Fruit fly (Drosophila melanogaster): ENCODE results near the gene Dredd.

The Dredd gene

DNA sequence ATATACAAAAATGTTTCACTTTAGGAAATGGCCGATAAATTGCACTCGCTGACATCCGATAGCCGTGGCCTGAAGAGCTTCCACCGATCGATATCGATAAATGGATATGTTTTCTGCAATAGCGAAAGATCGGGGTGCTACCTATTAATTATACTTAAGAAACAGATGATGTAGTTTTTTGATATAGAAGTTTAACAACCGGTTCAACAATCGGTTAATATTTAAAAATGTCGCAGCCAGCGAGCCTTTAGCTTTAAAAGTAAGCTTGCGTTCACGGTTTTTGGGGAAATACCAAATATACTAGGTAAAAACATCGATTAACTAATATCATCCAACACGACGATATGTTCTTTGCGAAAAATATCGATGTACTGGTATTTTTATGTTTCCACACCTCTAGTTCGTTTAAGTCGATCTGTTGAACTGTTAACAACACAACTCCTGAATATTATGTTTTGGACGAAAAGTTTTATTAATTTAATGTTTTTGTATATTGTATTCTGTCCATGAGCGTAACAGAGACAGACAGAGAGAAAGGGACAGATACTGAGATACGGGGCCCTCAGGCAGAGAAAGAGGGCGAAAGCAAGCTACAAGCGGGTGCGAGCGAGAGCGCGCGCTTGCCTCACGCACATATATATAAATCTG is at the start of gene Dredd:
TSS of gene Dredd (minus strand) at position 51 of the 648 bp plus-strand sequence.
- TF ChIP-seq Rel (GFP tag; optimal IDR thresholded peaks at IDR 0.05) (no peak), Rel (tag; optimal IDR thresholded peaks at IDR 0.05) (peak; percentile 71), N (GFP tag; optimal IDR thresholded peaks at IDR 0.05) (no peak), Vsx2 (GFP tag; optimal IDR thresholded peaks at IDR 0.05; ENCODE audit: partially characterized antibody) (no peak), foxo (GFP tag; optimal IDR thresholded peaks at IDR 0.05) (peak in 1 of 2 experiments; percentile 3), Mio (GFP tag; optimal IDR thresholded peaks at IDR 0.05) (no peak), Sp1 (GFP tag; optimal IDR thresholded peaks at IDR 0.05) (peak; percentile 13), pan (optimal IDR thresholded peaks at IDR 0.05) (no peak), HLH106 (tag; optimal IDR thresholded peaks at IDR 0.05) (no peak), dl (GFP tag; optimal IDR thresholded peaks at IDR 0.05; ENCODE audit: insufficient read depth in 1 of 2, partially characterized antibody in 2 of 2) (no peak), Hnf4 (GFP tag; optimal IDR thresholded peaks at IDR 0.05) (peak; percentile 6), fru (GFP tag; optimal IDR thresholded peaks at IDR 0.05) (peak; percentile 18), brk (GFP tag; optimal IDR thresholded peaks at IDR 0.05) (no peak), h (GFP tag; optimal IDR thresholded peaks at IDR 0.05) (no peak), CG9705 (GFP tag; optimal IDR thresholded peaks at IDR 0.05) (no peak), dsf (GFP tag; optimal IDR thresholded peaks at IDR 0.05; ENCODE audit: borderline replicate concordance) (no peak), GATAd (GFP tag; optimal IDR thresholded peaks at IDR 0.05) (no peak), psq (GFP tag; optimal IDR thresholded peaks at IDR 0.05) (peak; percentile 2)

DNA sequence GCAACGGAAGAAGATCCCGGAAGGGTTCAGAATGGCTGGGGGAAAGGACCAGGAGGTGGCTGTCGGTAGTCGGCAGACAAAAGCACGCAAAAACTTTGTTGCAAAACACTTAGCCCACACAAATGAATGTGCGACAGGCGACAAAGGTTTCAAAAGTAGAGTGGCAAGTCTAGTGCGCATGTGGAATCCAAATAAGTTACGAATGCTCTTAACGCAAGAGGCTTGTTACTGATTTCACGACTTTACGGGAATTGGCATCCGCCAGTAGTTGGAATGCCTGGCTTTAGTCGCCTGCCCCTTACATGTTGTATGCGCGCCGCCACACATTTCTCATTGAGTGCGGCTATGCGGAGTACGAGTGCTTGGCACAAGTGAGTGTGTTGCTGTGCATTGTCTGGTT is 43.2 kb upstream of the Dredd start:
- TF ChIP-seq fru (GFP tag; optimal IDR thresholded peaks at IDR 0.05), result no peak
- TF ChIP-seq CG9705 (GFP tag; optimal IDR thresholded peaks at IDR 0.05), result no peak
- TF ChIP-seq Myc (optimal IDR thresholded peaks at IDR 0.05), result no peak
- TF ChIP-seq rgr (GFP tag; optimal IDR thresholded peaks at IDR 0.05), result peak; percentile 8
- TF ChIP-seq Mio (GFP tag; optimal IDR thresholded peaks at IDR 0.05), result no peak
- peak in 1 of 2 experiments; percentile 46 for TF ChIP-seq foxo (GFP tag; optimal IDR thresholded peaks at IDR 0.05)
- TF ChIP-seq woc (GFP tag; optimal IDR thresholded peaks at IDR 0.05), result no peak
- TF ChIP-seq HLH106 (tag; optimal IDR thresholded peaks at IDR 0.05), result no peak
- TF ChIP-seq dmrt93B (GFP tag; optimal IDR thresholded peaks at IDR 0.05), result no peak
- no peak for TF ChIP-seq Jra (GFP tag; optimal IDR thresholded peaks at IDR 0.05)
- TF ChIP-seq brk (GFP tag; optimal IDR thresholded peaks at IDR 0.05), result no peak
- TF ChIP-seq CG32264 (GFP tag; optimal IDR thresholded peaks at IDR 0.05), result no peak
- TF ChIP-seq ey (GFP tag; optimal IDR thresholded peaks at IDR 0.05), result peak; percentile 9
- no peak for TF ChIP-seq Hnf4 (GFP tag; optimal IDR thresholded peaks at IDR 0.05)
- TF ChIP-seq Abd-B (GFP tag; optimal IDR thresholded peaks at IDR 0.05), result no peak
- no peak for TF ChIP-seq tai (GFP tag; optimal IDR thresholded peaks at IDR 0.05)
- TF ChIP-seq h (GFP tag; optimal IDR thresholded peaks at IDR 0.05), result peak; percentile 2
- no peak for TF ChIP-seq usp (GFP tag; optimal IDR thresholded peaks at IDR 0.05)
- TF ChIP-seq br (GFP tag; optimal IDR thresholded peaks at IDR 0.05), result no peak
- no peak for TF ChIP-seq pan (optimal IDR thresholded peaks at IDR 0.05)
- no peak for TF ChIP-seq OdsH (GFP tag; optimal IDR thresholded peaks at IDR 0.05)

DNA sequence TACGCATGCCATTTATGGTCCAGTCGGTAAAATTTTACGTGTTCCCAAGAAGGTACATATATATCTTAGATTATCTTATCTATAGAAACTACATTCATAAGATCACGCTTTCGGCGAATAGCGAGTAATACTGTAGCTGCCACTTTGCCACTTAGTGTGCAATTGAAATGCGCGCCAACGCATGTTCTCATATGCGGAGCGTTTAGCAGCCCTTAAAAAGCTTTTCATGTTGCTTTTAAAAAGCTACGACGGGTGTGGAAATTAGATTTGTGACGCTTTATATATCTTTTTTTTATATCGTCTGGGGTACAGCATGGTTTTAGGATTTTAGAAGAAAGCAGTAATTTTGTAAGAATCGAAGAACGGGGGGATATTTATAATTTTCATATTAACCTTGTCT is 22.7 kb upstream of the Dredd start:
- no peak for TF ChIP-seq CG32264 (GFP tag; optimal IDR thresholded peaks at IDR 0.05)
- no peak for TF ChIP-seq CrebA (GFP tag; optimal IDR thresholded peaks at IDR 0.05; ENCODE audit: borderline replicate concordance)
- TF ChIP-seq Jra (GFP tag; optimal IDR thresholded peaks at IDR 0.05), result no peak
- no peak for TF ChIP-seq Rel (GFP tag; optimal IDR thresholded peaks at IDR 0.05)
- no peak for TF ChIP-seq Rel (tag; optimal IDR thresholded peaks at IDR 0.05)
- no peak for TF ChIP-seq Mio (GFP tag; optimal IDR thresholded peaks at IDR 0.05)
- TF ChIP-seq dmrt93B (GFP tag; optimal IDR thresholded peaks at IDR 0.05), result no peak
- TF ChIP-seq Hr78 (GFP tag; optimal IDR thresholded peaks at IDR 0.05), result no peak
- peak; percentile 20 for TF ChIP-seq Myc (optimal IDR thresholded peaks at IDR 0.05)

DNA sequence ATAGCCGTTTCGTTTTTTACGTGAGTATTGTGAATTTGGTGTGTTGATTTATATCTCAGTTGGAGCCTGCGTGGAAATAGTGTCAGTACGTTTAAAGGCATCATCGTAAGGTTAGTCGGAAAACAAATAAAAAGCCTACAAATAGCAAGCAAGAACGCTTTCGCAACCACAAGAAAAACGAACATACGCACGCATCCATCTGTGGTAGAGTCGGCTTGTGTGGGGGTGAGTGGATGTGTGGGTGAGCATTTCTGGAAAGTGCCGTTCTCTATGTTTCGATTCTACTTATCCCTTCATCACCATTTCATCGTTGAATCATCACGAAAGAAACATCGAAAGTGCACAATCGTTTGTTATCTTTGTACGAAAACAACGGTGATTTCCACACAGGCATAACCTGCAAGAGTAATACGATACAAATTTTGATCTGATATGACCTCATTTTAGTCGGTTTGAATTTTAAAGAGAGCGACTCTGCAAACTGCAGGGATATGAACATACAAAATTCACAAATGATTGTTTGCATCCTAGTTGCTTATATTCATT is 21.1 kb upstream of the Dredd start:
- no peak for TF ChIP-seq Rel (GFP tag; optimal IDR thresholded peaks at IDR 0.05)
- TF ChIP-seq Rel (tag; optimal IDR thresholded peaks at IDR 0.05), result peak; percentile 90
- TF ChIP-seq pan (optimal IDR thresholded peaks at IDR 0.05), result no peak

Data from whole organism, wandering third instar larva.